Worm (Caenorhabditis elegans) whole organism, young adult: ENCODE results near the gene fbxa-82.

Experiments
- ama-1 ChIP-seq, 3 experiments: fragments of 150-350 bp in 1 of 3; sonication (generic microtip) in 2 of 3; optimal IDR thresholded peaks; 2 replicates each; lab custom pipeline; 2014 to 2018; ENCODE audit warnings: missing biosample characterization in 2 of 3, missing genetic modification characterization in 2 of 3, missing genetic modification reagents in 2 of 3
- attf-6 ChIP-seq: fragments of 200-800 bp; sonication (Bioruptor generic); IDR thresholded peaks from 2 replicates; pipeline ENCODE4 v1.3.6; 2022; ENCODE audit warnings: missing genetic modification reagents, missing genetic modification characterization, missing compliant biosample characterization
- dpff-1 ChIP-seq: sonication (generic microtip); optimal IDR thresholded peaks from 2 replicates; lab custom pipeline; 2017; ENCODE audit warnings: mild to moderate bottlenecking, missing genetic modification characterization, missing compliant biosample characterization
- dpl-1 ChIP-seq: fragments of 150-350 bp; optimal IDR thresholded peaks from 2 replicates; lab custom pipeline; 2014; ENCODE audit warnings: missing biosample characterization, missing genetic modification reagents, missing genetic modification characterization
- egl-18 ChIP-seq: fragments of 200-800 bp; sonication (Bioruptor generic); IDR thresholded peaks from 2 replicates; pipeline ENCODE4 v1.3.6; 2022; ENCODE audit warnings: missing genetic modification reagents, missing genetic modification characterization, missing compliant biosample characterization
- fkh-3 ChIP-seq: sonication (generic microtip); optimal IDR thresholded peaks from 2 replicates; lab custom pipeline; 2016; ENCODE audit warnings: mild to moderate bottlenecking, missing genetic modification characterization, missing compliant biosample characterization
- him-1 ChIP-seq: sonication (generic microtip); optimal IDR thresholded peaks from 2 replicates; lab custom pipeline; 2016; ENCODE audit warnings: missing genotype, missing genetic modification reagents, missing genetic modification characterization, missing compliant biosample characterization
- hsf-1 ChIP-seq: fragments of 200-800 bp; sonication (Bioruptor generic); IDR thresholded peaks from 2 replicates; pipeline ENCODE4 v1.3.6; 2022; ENCODE audit warnings: missing genetic modification reagents, missing genetic modification characterization, missing compliant biosample characterization
- nfyb-1 ChIP-seq: fragments of 200-800 bp; sonication (Bioruptor generic); IDR thresholded peaks from 2 replicates; pipeline ENCODE4 v1.3.6; 2022; ENCODE audit warnings: missing genetic modification reagents, missing genetic modification characterization, missing compliant biosample characterization
- pha-4 ChIP-seq: fragments of 150-350 bp; sonication (generic microtip); optimal IDR thresholded peaks from 2 replicates; lab custom pipeline; 2014; ENCODE audit warnings: missing biosample characterization, missing genetic modification reagents, missing genetic modification characterization
- snpc-4 ChIP-seq, 5 experiments: fragments of 150-350 bp in 1 of 5; sonication (generic microtip) in 4 of 5; optimal IDR thresholded peaks; 2 replicates each; lab custom pipeline; 2014 to 2018; ENCODE audit warnings: missing genetic modification characterization in 5 of 5, missing biosample characterization in 3 of 5, antibody characterized with exemption in 2 of 5, mild to moderate bottlenecking in 2 of 5, missing compliant biosample characterization in 2 of 5, missing genotype in 2 of 5, moderate library complexity in 2 of 5, missing genetic modification reagents in 1 of 5
- tlf-1 ChIP-seq: fragments of 200-800 bp; sonication (Bioruptor generic); optimal IDR thresholded peaks from 2 replicates; lab custom pipeline; 2018; ENCODE audit warnings: mild to moderate bottlenecking, missing genetic modification characterization, missing compliant biosample characterization

ce11 chrV:15057724-15058123 is 5.4 kb upstream of the fbxa-82 start:
- no peak for TF ChIP-seq attf-6 (GFP tag; lab: Robert Waterston, UW)
- no peak for TF ChIP-seq hsf-1 (GFP tag; lab: Robert Waterston, UW)
- no peak for TF ChIP-seq tlf-1 (GFP tag; lab: Kevin White, UChicago)
- TF ChIP-seq dpl-1 (GFP tag; lab: Kevin White, UChicago), result no peak
- no peak for TF ChIP-seq snpc-4 (GFP tag; optimal IDR thresholded peaks at IDR 0.05; lab: Kevin White, UChicago)
- TF ChIP-seq snpc-4 (tag; optimal IDR thresholded peaks at IDR 0.05; lab: Kevin White, UChicago), result no peak
- no peak for TF ChIP-seq fkh-3 (tag; lab: Kevin White, UChicago)
- no peak for TF ChIP-seq nfyb-1 (GFP tag; lab: Robert Waterston, UW)
- no peak for TF ChIP-seq pha-4 (tag; lab: Kevin White, UChicago)
- TF ChIP-seq egl-18 (GFP tag; lab: Robert Waterston, UW), result no peak
- no peak for TF ChIP-seq dpff-1 (tag; lab: Kevin White, UChicago)
- TF ChIP-seq ama-1 (optimal IDR thresholded peaks at IDR 0.05; lab: Kevin White, UChicago), result no peak
- TF ChIP-seq ama-1 (GFP tag; optimal IDR thresholded peaks at IDR 0.05; lab: Kevin White, UChicago), result no peak
- TF ChIP-seq him-1, result no peak
